Fruit fly (Drosophila melanogaster) whole organism, wandering third instar larva: Measurements from ENCODE around the gene mRpL23.

ENCODE experiments used
- Abd-B ChIP-seq: fragments of >200 bp; optimal IDR thresholded peaks from 2 replicates; lab custom pipeline; 2017; ENCODE audit warnings: missing biosample characterization, missing genetic modification characterization
- CG32264 ChIP-seq: fragments of 200-800 bp; sonication (Bioruptor generic); optimal IDR thresholded peaks from 2 replicates; lab custom pipeline; 2016; ENCODE audit warnings: missing biosample characterization, missing genetic modification characterization
- CG9705 ChIP-seq: fragments of 200-800 bp; sonication (Bioruptor generic); optimal IDR thresholded peaks from 2 replicates; lab custom pipeline; 2018; ENCODE audit warnings: missing biosample characterization, mild to moderate bottlenecking, missing genetic modification characterization
- CrebA ChIP-seq: fragments of 200-800 bp; sonication (Bioruptor generic); optimal IDR thresholded peaks from 2 replicates; lab custom pipeline; 2016; ENCODE audit warnings: missing biosample characterization, mild to moderate bottlenecking, missing genetic modification characterization, borderline replicate concordance
- Dfd ChIP-seq: fragments of >200 bp; optimal IDR thresholded peaks from 2 replicates; lab custom pipeline; 2017; ENCODE audit warnings: missing biosample characterization, missing genetic modification characterization
- Dif ChIP-seq: fragments of 200-275, 200-300 bp; sonication (Bioruptor generic); optimal IDR thresholded peaks from 2 replicates; lab custom pipeline; 2018; ENCODE audit warnings: missing biosample characterization, missing genetic modification characterization; ENCODE audit not compliant: partially characterized antibody
- GATAd ChIP-seq: sonication (Bioruptor generic); optimal IDR thresholded peaks from 2 replicates; lab custom pipeline; 2016; ENCODE audit warnings: missing biosample characterization, missing genetic modification characterization
- HLH106 ChIP-seq: fragments of 200-800 bp; optimal IDR thresholded peaks from 3 replicates; lab custom pipeline; 2019; ENCODE audit warnings: missing biosample characterization, mild to moderate bottlenecking, missing genetic modification characterization, moderate library complexity
- Hnf4 ChIP-seq: fragments of 200-800 bp; sonication (Bioruptor generic); optimal IDR thresholded peaks from 2 replicates; lab custom pipeline; 2016; ENCODE audit warnings: missing biosample characterization, mild to moderate bottlenecking, missing genetic modification characterization
- Hr78 ChIP-seq: fragments of >200 bp; optimal IDR thresholded peaks from 2 replicates; lab custom pipeline; 2017; ENCODE audit warnings: missing biosample characterization, missing genetic modification characterization
- Hr83 ChIP-seq: fragments of 200-300 bp; sonication (Bioruptor generic); optimal IDR thresholded peaks from 2 replicates; lab custom pipeline; 2016; ENCODE audit warnings: missing biosample characterization, mild to moderate bottlenecking, missing genetic modification characterization, moderate library complexity; ENCODE audit not compliant: poor library complexity, severe bottlenecking
- Jra ChIP-seq: sonication (Bioruptor generic); optimal IDR thresholded peaks from 2 replicates; lab custom pipeline; 2016; ENCODE audit warnings: missing biosample characterization, missing genetic modification characterization
- Mio ChIP-seq: sonication (Bioruptor generic); optimal IDR thresholded peaks from 2 replicates; lab custom pipeline; 2016; ENCODE audit warnings: missing biosample characterization, missing genetic modification characterization
- Myc ChIP-seq: fragments of >200 bp; optimal IDR thresholded peaks from 2 replicates; lab custom pipeline; 2017
- N ChIP-seq: fragments of >200 bp; optimal IDR thresholded peaks from 2 replicates; lab custom pipeline; 2018; ENCODE audit warnings: missing biosample characterization, missing external identifiers, missing genetic modification characterization
- OdsH ChIP-seq: fragments of 200-800 bp; sonication (Bioruptor generic); optimal IDR thresholded peaks from 2 replicates; lab custom pipeline; 2016; ENCODE audit warnings: missing biosample characterization, mild to moderate bottlenecking, missing genetic modification characterization
- Rel ChIP-seq, 2 experiments: fragments of 200-800 bp; sonication (Bioruptor generic) in 1 of 2; optimal IDR thresholded peaks; 2 replicates in 1 of 2; 3 replicates in 1 of 2; lab custom pipeline; 2016 to 2019; ENCODE audit warnings: mild to moderate bottlenecking in 2 of 2, missing biosample characterization in 2 of 2, missing genetic modification characterization in 2 of 2, moderate library complexity in 1 of 2
- Sp1 ChIP-seq: fragments of 200-800 bp; sonication (Bioruptor generic); optimal IDR thresholded peaks from 3 replicates; lab custom pipeline; 2019; ENCODE audit warnings: missing biosample characterization, mild to moderate bottlenecking, missing genetic modification characterization, moderate library complexity
- Vsx2 ChIP-seq: fragments of 200-300, 225-300 bp; sonication (Bioruptor generic); optimal IDR thresholded peaks from 2 replicates; lab custom pipeline; 2018; ENCODE audit warnings: missing biosample characterization, missing genetic modification characterization; ENCODE audit not compliant: partially characterized antibody
- br ChIP-seq: fragments of 200-800 bp; sonication (Bioruptor generic); optimal IDR thresholded peaks from 2 replicates; lab custom pipeline; 2016; ENCODE audit warnings: missing biosample characterization, missing genetic modification characterization
- brk ChIP-seq: fragments of 200-800 bp; sonication (Bioruptor generic); optimal IDR thresholded peaks from 2 replicates; lab custom pipeline; 2016; ENCODE audit warnings: missing biosample characterization, mild to moderate bottlenecking, missing genetic modification characterization
- dl ChIP-seq, 2 experiments: fragments of 175-275, 200-275 bp in 1 of 2; fragments of 200-275 bp in 1 of 2; sonication (Bioruptor generic); optimal IDR thresholded peaks; lab custom pipeline; 2018; ENCODE audit warnings: mild to moderate bottlenecking in 2 of 2, missing biosample characterization in 2 of 2, missing genetic modification characterization in 2 of 2, moderate library complexity in 2 of 2; ENCODE audit not compliant: partially characterized antibody in 2 of 2, insufficient read depth in 1 of 2
- dmrt93B ChIP-seq: fragments of 200-800 bp; sonication (Bioruptor generic); optimal IDR thresholded peaks from 2 replicates; lab custom pipeline; 2018; ENCODE audit warnings: missing biosample characterization, mild to moderate bottlenecking, missing genetic modification characterization
- dsf ChIP-seq: sonication (Bioruptor generic); optimal IDR thresholded peaks from 2 replicates; lab custom pipeline; 2016; ENCODE audit warnings: missing biosample characterization, missing genetic modification characterization, borderline replicate concordance
- ey ChIP-seq: fragments of 200-800 bp; sonication (Bioruptor generic); optimal IDR thresholded peaks from 2 replicates; lab custom pipeline; 2016; ENCODE audit warnings: missing biosample characterization, missing genetic modification characterization
- foxo ChIP-seq, 2 experiments: fragments of 200-800 bp; sonication (Bioruptor generic); optimal IDR thresholded peaks; 2 replicates in 1 of 2; 3 replicates in 1 of 2; lab custom pipeline; 2016 to 2017; ENCODE audit warnings: missing biosample characterization in 2 of 2, missing genetic modification characterization in 2 of 2
- fru ChIP-seq: fragments of 200-800 bp; sonication (Bioruptor generic); optimal IDR thresholded peaks from 3 replicates; lab custom pipeline; 2016; ENCODE audit warnings: missing biosample characterization, mild to moderate bottlenecking, missing genetic modification characterization
- h ChIP-seq: fragments of 200-800 bp; sonication (Bioruptor generic); optimal IDR thresholded peaks from 3 replicates; lab custom pipeline; 2016; ENCODE audit warnings: missing biosample characterization, mild to moderate bottlenecking, missing genetic modification characterization
- jim ChIP-seq: fragments of 175-275, 200-325 bp; sonication (Bioruptor generic); optimal IDR thresholded peaks from 2 replicates; lab custom pipeline; 2016; ENCODE audit warnings: missing biosample characterization, mild to moderate bottlenecking, missing genetic modification characterization
- lola ChIP-seq: fragments of >200 bp; optimal IDR thresholded peaks from 2 replicates; lab custom pipeline; 2017; ENCODE audit warnings: missing biosample characterization, missing genetic modification characterization
- pan ChIP-seq: fragments of >200 bp; optimal IDR thresholded peaks from 2 replicates; lab custom pipeline; 2017
- psq ChIP-seq: fragments of 200-800 bp; sonication (Bioruptor generic); optimal IDR thresholded peaks from 3 replicates; lab custom pipeline; 2017; ENCODE audit warnings: missing biosample characterization, mild to moderate bottlenecking, missing genetic modification characterization, moderate library complexity
- rgr ChIP-seq: fragments of 200-800 bp; sonication (Bioruptor generic); optimal IDR thresholded peaks from 3 replicates; lab custom pipeline; 2016; ENCODE audit warnings: missing biosample characterization, mild to moderate bottlenecking, missing genetic modification characterization
- sage ChIP-seq: fragments of 200-800 bp; sonication (Bioruptor generic); optimal IDR thresholded peaks from 2 replicates; lab custom pipeline; 2016; ENCODE audit warnings: missing biosample characterization, mild to moderate bottlenecking, missing genetic modification characterization
- sv ChIP-seq: fragments of 200-800 bp; sonication (Bioruptor generic); optimal IDR thresholded peaks from 3 replicates; lab custom pipeline; 2016; ENCODE audit warnings: missing biosample characterization, missing genetic modification characterization
- tai ChIP-seq: sonication (Bioruptor generic); optimal IDR thresholded peaks from 2 replicates; lab custom pipeline; 2016; ENCODE audit warnings: missing biosample characterization, missing genetic modification characterization
- usp ChIP-seq: fragments of >200 bp; optimal IDR thresholded peaks from 2 replicates; lab custom pipeline; 2017; ENCODE audit warnings: missing biosample characterization, missing genetic modification characterization
- woc ChIP-seq: sonication (Bioruptor generic); optimal IDR thresholded peaks from 2 replicates; lab custom pipeline; 2016; ENCODE audit warnings: missing biosample characterization, mild to moderate bottlenecking, missing genetic modification characterization

mRpL23 gene

dm6 chr3L:2411564-2412080, 38.1 kb upstream of the mRpL23 start:
- peak; percentile 45 for TF ChIP-seq sage
- no peak for TF ChIP-seq CG32264 (GFP tag; lab: Kevin White, UChicago)
- no peak for TF ChIP-seq dsf (GFP tag; lab: Kevin White, UChicago)
- no peak for TF ChIP-seq Rel (GFP tag; optimal IDR thresholded peaks at IDR 0.05; lab: Kevin White, UChicago)
- no peak for TF ChIP-seq Rel (tag; optimal IDR thresholded peaks at IDR 0.05; lab: Kevin White, UChicago)
- TF ChIP-seq Myc = no peak
- peak; percentile 74 for TF ChIP-seq OdsH (GFP tag; lab: Kevin White, UChicago)
- TF ChIP-seq Vsx2 (GFP tag; lab: Kevin White, UChicago) = no peak
- TF ChIP-seq fru = peak; percentile 99
- TF ChIP-seq Hnf4 = peak; percentile 17
- TF ChIP-seq jim = no peak
- peak; percentile 61 for TF ChIP-seq HLH106 (tag; lab: Kevin White, UChicago)
- peak; percentile 45 for TF ChIP-seq br (GFP tag; lab: Kevin White, UChicago)
- TF ChIP-seq usp (GFP tag; lab: Kevin White, UChicago) = no peak
- no peak for TF ChIP-seq Mio (GFP tag; lab: Kevin White, UChicago)
- TF ChIP-seq Hr83 (GFP tag; lab: Kevin White, UChicago) = no peak
- TF ChIP-seq lola (GFP tag; lab: Kevin White, UChicago) = no peak
- TF ChIP-seq ey = peak; percentile 52
- no peak for TF ChIP-seq CG9705 (GFP tag; lab: Kevin White, UChicago)
- TF ChIP-seq rgr (GFP tag; lab: Kevin White, UChicago) = peak; percentile 71
- TF ChIP-seq pan = no peak
- TF ChIP-seq Hr78 (GFP tag; lab: Kevin White, UChicago) = no peak
- no peak for TF ChIP-seq Abd-B (GFP tag; lab: Kevin White, UChicago)
- TF ChIP-seq woc (GFP tag; lab: Kevin White, UChicago) = peak; percentile 56
- TF ChIP-seq Dif (GFP tag; lab: Kevin White, UChicago) = no peak
- no peak for TF ChIP-seq sv (GFP tag; lab: Kevin White, UChicago)
- TF ChIP-seq CrebA (GFP tag; lab: Kevin White, UChicago) = no peak
- peak; percentile 57 for TF ChIP-seq psq (GFP tag; lab: Kevin White, UChicago)
- no peak for TF ChIP-seq Jra (GFP tag; lab: Kevin White, UChicago)
- no peak for TF ChIP-seq GATAd (GFP tag; lab: Kevin White, UChicago)
- TF ChIP-seq dl (GFP tag; optimal IDR thresholded peaks at IDR 0.05; lab: Kevin White, UChicago; ENCODE audit: insufficient read depth in 1 of 2, partially characterized antibody in 2 of 2) = peak in 1 of 2 experiments; percentile 54
- peak; percentile 66 for TF ChIP-seq Sp1
- peak; percentile 90 for TF ChIP-seq h
- peak; percentile 67 for TF ChIP-seq brk
- peak in 1 of 2 experiments; percentile 79 for TF ChIP-seq foxo (GFP tag; optimal IDR thresholded peaks at IDR 0.05; lab: Kevin White, UChicago)
- TF ChIP-seq tai (GFP tag; lab: Kevin White, UChicago) = no peak
- TF ChIP-seq N = no peak
- no peak for TF ChIP-seq Dfd (GFP tag; lab: Kevin White, UChicago)
- peak; percentile 17 for TF ChIP-seq dmrt93B (GFP tag; lab: Kevin White, UChicago)

dm6 chr3L:2410869-2411268, 37.4 kb upstream of the mRpL23 start:
- TF ChIP-seq Dif (GFP tag; lab: Kevin White, UChicago) (no peak), h (peak; percentile 51), CG9705 (GFP tag; lab: Kevin White, UChicago) (no peak), jim (no peak), rgr (GFP tag; lab: Kevin White, UChicago) (no peak), psq (GFP tag; lab: Kevin White, UChicago) (no peak), br (GFP tag; lab: Kevin White, UChicago) (no peak), Dfd (GFP tag; lab: Kevin White, UChicago) (no peak), OdsH (GFP tag; lab: Kevin White, UChicago) (peak; percentile 15), foxo (GFP tag; optimal IDR thresholded peaks at IDR 0.05; lab: Kevin White, UChicago) (peak in 1 of 2 experiments; percentile 31), dmrt93B (GFP tag; lab: Kevin White, UChicago) (no peak), N (no peak), CG32264 (GFP tag; lab: Kevin White, UChicago) (no peak), Abd-B (GFP tag; lab: Kevin White, UChicago) (no peak), fru (no peak), CrebA (GFP tag; lab: Kevin White, UChicago) (no peak), dl (GFP tag; optimal IDR thresholded peaks at IDR 0.05; lab: Kevin White, UChicago; ENCODE audit: insufficient read depth in 1 of 2, partially characterized antibody in 2 of 2) (no peak)
